Fruit fly (Drosophila melanogaster): ENCODE data around the gene Sgs8.

The Sgs8 gene

DNA sequence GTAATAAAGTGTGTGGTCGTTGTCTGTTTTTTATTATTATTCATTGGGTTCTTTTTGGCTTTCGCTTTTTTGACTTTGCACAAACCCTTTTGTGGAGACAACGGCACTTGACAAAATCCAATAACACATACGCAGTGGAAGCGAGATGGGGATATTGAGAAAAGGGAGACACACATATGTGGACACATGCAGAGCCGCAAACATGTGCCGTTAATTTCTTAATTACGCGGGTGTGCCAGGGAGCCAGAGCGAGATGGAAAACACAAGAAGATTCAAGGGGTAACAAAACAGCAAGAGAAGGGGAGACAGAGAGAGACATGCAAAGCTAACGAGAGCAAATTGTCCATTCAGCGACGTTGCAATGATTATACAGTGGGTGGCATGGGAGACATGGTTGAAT, 16.7 kb downstream of the Sgs8 start:
- 0 out of 2 replicates have a peak, but pooled peaks have one; percentile 12 for TF ChIP-seq sob (GFP tag; IDR thresholded peaks at IDR 0.05)
- peak; percentile 27; the same call in 1 of the 2 replicates for TF ChIP-seq Drgx (GFP tag; IDR thresholded peaks at IDR 0.05)
- no peak for TF ChIP-seq CG18011 (GFP tag; optimal IDR thresholded peaks at IDR 0.05)
- no peak for TF ChIP-seq CG8089 (GFP tag; optimal IDR thresholded peaks at IDR 0.05)
- TF ChIP-seq CG1233 (GFP tag; optimal IDR thresholded peaks at IDR 0.05) = no peak
- TF ChIP-seq Taf1 (GFP tag; IDR thresholded peaks at IDR 0.05) = no peak
- TF ChIP-seq al (GFP tag; IDR thresholded peaks at IDR 0.05) = 0 out of 2 replicates have a peak, but pooled peaks have one; percentile 15
- no peak for TF ChIP-seq ftz-f1 (GFP tag; optimal IDR thresholded peaks at IDR 0.05)
- no peak for TF ChIP-seq Aef1 (GFP tag; IDR thresholded peaks at IDR 0.05)
- peak; percentile 45 for TF ChIP-seq gcm (GFP tag; optimal IDR thresholded peaks at IDR 0.05)
- no peak for TF ChIP-seq CG30020 (tag; optimal IDR thresholded peaks at IDR 0.05)
- no peak for TF ChIP-seq HmgZ (tag; optimal IDR thresholded peaks at IDR 0.05)
- no peak for TF ChIP-seq HLH3B (GFP tag; IDR thresholded peaks at IDR 0.05)
- TF ChIP-seq shn (GFP tag; optimal IDR thresholded peaks at IDR 0.05) = no peak
- TF ChIP-seq grn (GFP tag; optimal IDR thresholded peaks at IDR 0.05) = no peak
- TF ChIP-seq odd (GFP tag; optimal IDR thresholded peaks at IDR 0.05) = no peak
- TF ChIP-seq otp (GFP tag; IDR thresholded peaks at IDR 0.05) = no peak
- no peak for TF ChIP-seq tin (GFP tag; optimal IDR thresholded peaks at IDR 0.05)
- TF ChIP-seq z (GFP tag; IDR thresholded peaks at IDR 0.05) = 0 out of 3 replicates have a peak, but pooled peaks have one; percentile 49
- peak; percentile 15 for TF ChIP-seq CG15269 (tag; optimal IDR thresholded peaks at IDR 0.05)
- no peak for TF ChIP-seq Gug (GFP tag; IDR thresholded peaks at IDR 0.05)
- no peak for TF ChIP-seq lilli (GFP tag; optimal IDR thresholded peaks at IDR 0.05)
- no peak for TF ChIP-seq gsb (GFP tag; IDR thresholded peaks at IDR 0.05)
- peak; percentile 65; the same call in 1 of the 2 replicates for TF ChIP-seq CG10321 (GFP tag; IDR thresholded peaks at IDR 0.05)
- no peak for TF ChIP-seq ewg (GFP tag; optimal IDR thresholded peaks at IDR 0.05)
- 0 out of 2 replicates have a peak, but pooled peaks have one; percentile 24 for TF ChIP-seq ara (GFP tag; IDR thresholded peaks at IDR 0.05)
- TF ChIP-seq CG14014 (GFP tag; IDR thresholded peaks at IDR 0.05) = no peak
- peak in 1 of 2 experiments; percentile 0 for TF ChIP-seq dpn (GFP tag; optimal IDR thresholded peaks at IDR 0.05)
- TF ChIP-seq caup (GFP tag; optimal IDR thresholded peaks at IDR 0.05; ENCODE audit: severe bottlenecking) = no peak
- TF ChIP-seq PHDP (tag; optimal IDR thresholded peaks at IDR 0.05) = no peak
- no peak for TF ChIP-seq ranshi (GFP tag; IDR thresholded peaks at IDR 0.05)
- no peak for TF ChIP-seq gcm2 (GFP tag; optimal IDR thresholded peaks at IDR 0.05)
- TF ChIP-seq Atf3 (GFP tag; optimal IDR thresholded peaks at IDR 0.05) = no peak
- no peak for TF ChIP-seq BtbVII (GFP tag; optimal IDR thresholded peaks at IDR 0.05)
- TF ChIP-seq CG2199 (GFP tag; IDR thresholded peaks at IDR 0.05) = no peak
- TF ChIP-seq pzg (GFP tag; optimal IDR thresholded peaks at IDR 0.05) = no peak
- no peak for TF ChIP-seq CG17186 (GFP tag; optimal IDR thresholded peaks at IDR 0.05)
- TF ChIP-seq CG31224 (GFP tag; IDR thresholded peaks at IDR 0.05) = no peak
- no peak for TF ChIP-seq pita (GFP tag; optimal IDR thresholded peaks at IDR 0.05)
- TF ChIP-seq kah (GFP tag; optimal IDR thresholded peaks at IDR 0.05) = no peak
- TF ChIP-seq CG15479 (GFP tag; optimal IDR thresholded peaks at IDR 0.05) = no peak
- no peak for TF ChIP-seq Tbp (GFP tag; optimal IDR thresholded peaks at IDR 0.05)
- peak; percentile 31; the same call in 1 of the 2 replicates for TF ChIP-seq tna (GFP tag; IDR thresholded peaks at IDR 0.05; ENCODE audit: partially characterized antibody)
- TF ChIP-seq tx (GFP tag; optimal IDR thresholded peaks at IDR 0.05) = peak; percentile 34
- no peak for TF ChIP-seq GATAe (GFP tag; conservative IDR thresholded peaks at IDR 0.05)
- TF ChIP-seq CG11504 (tag; optimal IDR thresholded peaks at IDR 0.05) = no peak
- TF ChIP-seq Oaz (GFP tag; IDR thresholded peaks at IDR 0.05) = no peak
- 0 out of 3 replicates have a peak, but pooled peaks have one; percentile 30 for TF ChIP-seq Dbx (GFP tag; IDR thresholded peaks at IDR 0.05)
- TF ChIP-seq so (GFP tag; IDR thresholded peaks at IDR 0.05) = no peak
- TF ChIP-seq wek (GFP tag; optimal IDR thresholded peaks at IDR 0.05) = no peak
- TF ChIP-seq p53 (GFP tag; optimal IDR thresholded peaks at IDR 0.05) = peak; percentile 13
- TF ChIP-seq crc (GFP tag; optimal IDR thresholded peaks at IDR 0.05) = no peak
